Worm (Caenorhabditis elegans): ENCODE data around the gene selt-1.1.

DNA sequence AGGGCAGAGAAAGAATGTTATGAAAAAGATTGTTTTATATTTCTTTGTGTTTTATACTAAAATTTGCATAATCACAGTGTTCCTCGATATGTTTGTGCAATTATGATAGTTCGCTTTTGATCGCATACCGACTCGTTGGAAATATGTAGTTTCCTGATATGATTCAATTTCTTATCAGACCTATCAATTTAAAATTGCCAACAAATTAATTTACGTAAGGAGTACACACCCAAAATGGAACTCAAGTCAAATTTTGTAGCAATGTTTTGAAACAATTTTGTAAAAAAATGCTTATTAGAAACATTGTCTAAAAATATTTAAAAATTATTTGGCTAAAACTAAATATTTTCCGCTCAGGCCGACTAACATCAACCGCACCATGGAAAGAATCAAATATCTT is 45.7 kb downstream of the selt-1.1 start:
- no peak for TF ChIP-seq ama-1 (optimal IDR thresholded peaks at IDR 0.05)
- no peak for TF ChIP-seq hmbx-1 (tag; optimal IDR thresholded peaks at IDR 0.05)
- TF ChIP-seq hnd-1 (tag; optimal IDR thresholded peaks at IDR 0.05), result no peak
- TF ChIP-seq ets-7 (tag; optimal IDR thresholded peaks at IDR 0.05), result no peak
- no peak for TF ChIP-seq F13C5.2 (tag; optimal IDR thresholded peaks at IDR 0.05)
- no peak for TF ChIP-seq B0310.2 (tag; optimal IDR thresholded peaks at IDR 0.05)
- TF ChIP-seq tbx-37 (GFP tag; conservative IDR thresholded peaks at IDR 0.05), result no peak
- no peak for TF ChIP-seq tra-4 (tag; optimal IDR thresholded peaks at IDR 0.05)
- TF ChIP-seq ceh-36 (tag; optimal IDR thresholded peaks at IDR 0.05), result no peak
- TF ChIP-seq ceh-13 (GFP tag; optimal IDR thresholded peaks at IDR 0.05), result no peak
- TF ChIP-seq scrt-1 (GFP tag; IDR thresholded peaks at IDR 0.05), result no peak
- TF ChIP-seq hmg-4 (GFP tag; optimal IDR thresholded peaks at IDR 0.05), result no peak
- no peak for TF ChIP-seq pes-1 (GFP tag; IDR thresholded peaks at IDR 0.05)
- no peak for TF ChIP-seq flt-1 (GFP tag; IDR thresholded peaks at IDR 0.05)
